ENCODE assay signal across 2 fruit fly cellular contexts in the genomic region with DNA sequence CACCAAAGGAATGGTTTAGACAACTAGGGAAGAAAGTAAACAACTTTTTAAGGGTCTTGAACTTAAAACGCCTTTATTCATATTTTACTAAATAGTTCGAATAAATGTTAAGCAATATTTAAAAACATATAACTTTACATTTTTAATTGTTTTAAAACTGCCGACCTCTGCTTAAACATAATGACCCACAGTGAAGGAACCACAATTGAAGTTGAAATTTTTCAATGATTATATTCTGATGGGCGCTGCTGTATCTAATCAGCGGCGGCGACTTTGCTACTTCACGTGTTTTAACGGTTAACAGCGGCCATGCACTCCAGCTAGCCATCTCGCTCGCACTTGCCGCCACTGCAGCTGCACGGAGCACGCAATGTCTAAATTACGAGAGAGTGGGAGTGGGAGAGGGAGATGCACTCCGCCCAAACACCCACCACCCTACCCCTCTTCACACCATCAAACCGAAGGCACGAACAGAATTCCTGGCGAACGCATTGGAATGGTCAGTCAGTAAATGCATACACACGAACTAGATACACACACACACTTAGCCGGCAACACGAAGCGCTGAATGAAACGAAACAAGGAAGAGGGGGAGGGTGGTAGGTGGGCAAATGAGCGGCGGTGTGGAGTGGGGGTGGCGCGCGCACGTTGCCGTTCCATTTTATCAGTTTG.
A peak's percentile ranks its signal among the peaks of the same experiment; 100 is the strongest.
TF ChIP-seq lines count a peak whose summit lies in the region.

No protein-coding gene starts in this region.

TF ChIP-seq in whole organism, embryonic, 481 proteins besides CTCF, POLR2A, EP300 and RAD21 (continued from another document and continues in another):
- TF ChIP-seq CG12219 (GFP tag; optimal IDR thresholded peaks at IDR 0.05; lab: Kevin White, UChicago) = peak; percentile 33
- TF ChIP-seq dpn (GFP tag; optimal IDR thresholded peaks at IDR 0.05; lab: Kevin White, UChicago) = peak; percentile 6 to 41
- peak; percentile 71 for TF ChIP-seq CG2712 (tag; optimal IDR thresholded peaks at IDR 0.05; lab: Kevin White, UChicago)
- peak; percentile 47 for TF ChIP-seq CG9727 (GFP tag; optimal IDR thresholded peaks at IDR 0.05; lab: Kevin White, UChicago)
- peak in 1 of 2 experiments; percentile 80 for TF ChIP-seq Hr51 (GFP tag; optimal IDR thresholded peaks at IDR 0.05; lab: Kevin White, UChicago)
- no peak for TF ChIP-seq luna (GFP tag; optimal IDR thresholded peaks at IDR 0.05; lab: Kevin White, UChicago)
- TF ChIP-seq CG13775 (GFP tag; optimal IDR thresholded peaks at IDR 0.05; lab: Kevin White, UChicago) = peak; percentile 40
- peak; percentile 36 for TF ChIP-seq ATbp (GFP tag; optimal IDR thresholded peaks at IDR 0.05; lab: Kevin White, UChicago)
- 0 out of 4 replicates have a peak, but pooled peaks have one; percentile 32 for TF ChIP-seq Gug (GFP tag; IDR thresholded peaks at IDR 0.05; lab: Robert Waterston, UW)
- TF ChIP-seq zen (tag; optimal IDR thresholded peaks at IDR 0.05; lab: Kevin White, UChicago) = peak; percentile 16
- no peak for TF ChIP-seq CG14667 (GFP tag; IDR thresholded peaks at IDR 0.05; lab: Robert Waterston, UW)
- peak; percentile 47 for TF ChIP-seq CG10267 (tag; optimal IDR thresholded peaks at IDR 0.05; lab: Kevin White, UChicago)
- peak; percentile 78 for TF ChIP-seq D19B (GFP tag; optimal IDR thresholded peaks at IDR 0.05; lab: Kevin White, UChicago)
- TF ChIP-seq CG12659 (GFP tag; optimal IDR thresholded peaks at IDR 0.05; lab: Kevin White, UChicago) = peak; percentile 63
- TF ChIP-seq tio (GFP tag; optimal IDR thresholded peaks at IDR 0.05; lab: Kevin White, UChicago) = peak; percentile 45
- peak; percentile 67 for TF ChIP-seq Fer3 (tag; optimal IDR thresholded peaks at IDR 0.05; lab: Kevin White, UChicago)
- no peak for TF ChIP-seq unc-4 (GFP tag; IDR thresholded peaks at IDR 0.05; lab: Robert Waterston, UW; ENCODE audit: partially characterized antibody)
- TF ChIP-seq CG11695 (GFP tag; IDR thresholded peaks at IDR 0.05; lab: Robert Waterston, UW) = peak; percentile 41; the same call in 1 of the 3 replicates
- TF ChIP-seq CG4820 (GFP tag; optimal IDR thresholded peaks at IDR 0.05; lab: Kevin White, UChicago) = peak; percentile 12
- TF ChIP-seq CG1602 (GFP tag; optimal IDR thresholded peaks at IDR 0.05; lab: Kevin White, UChicago) = peak; percentile 39
- peak; percentile 48 for TF ChIP-seq az2 (GFP tag; optimal IDR thresholded peaks at IDR 0.05; lab: Kevin White, UChicago)
- peak; percentile 81; the same call in 1 of the 2 replicates for TF ChIP-seq CG32767 (GFP tag; IDR thresholded peaks at IDR 0.05; lab: Robert Waterston, UW)
- 0 out of 3 replicates have a peak, but pooled peaks have one; percentile 29 for TF ChIP-seq knrl (GFP tag; IDR thresholded peaks at IDR 0.05; lab: Robert Waterston, UW; ENCODE audit: partially characterized antibody)
- peak; percentile 47; the same call in 1 of the 2 replicates for TF ChIP-seq wor (GFP tag; IDR thresholded peaks at IDR 0.05; lab: Robert Waterston, UW)
- peak; percentile 68 for TF ChIP-seq CG2120 (GFP tag; optimal IDR thresholded peaks at IDR 0.05; lab: Kevin White, UChicago)
- TF ChIP-seq Hmr (GFP tag; optimal IDR thresholded peaks at IDR 0.05; lab: Kevin White, UChicago) = peak; percentile 59
- peak; percentile 24 for TF ChIP-seq CG1603 (tag; optimal IDR thresholded peaks at IDR 0.05; lab: Kevin White, UChicago)
- TF ChIP-seq GATAe (GFP tag; conservative IDR thresholded peaks at IDR 0.05; lab: Robert Waterston, UW) = no peak
- peak; percentile 2 for TF ChIP-seq ems (GFP tag; optimal IDR thresholded peaks at IDR 0.05; lab: Kevin White, UChicago)
- TF ChIP-seq tap (tag; optimal IDR thresholded peaks at IDR 0.05; lab: Kevin White, UChicago) = peak; percentile 69
- TF ChIP-seq en (GFP tag; optimal IDR thresholded peaks at IDR 0.05; lab: Kevin White, UChicago) = no peak
- peak; percentile 56 for TF ChIP-seq vvl (GFP tag; IDR thresholded peaks at IDR 0.05; lab: Robert Waterston, UW)
- peak; percentile 28 for TF ChIP-seq salm (tag; optimal IDR thresholded peaks at IDR 0.05; lab: Kevin White, UChicago)
- TF ChIP-seq Neu2 (GFP tag; optimal IDR thresholded peaks at IDR 0.05; lab: Kevin White, UChicago; ENCODE audit: borderline replicate concordance) = no peak
- TF ChIP-seq CG11560 (tag; IDR thresholded peaks at IDR 0.05; lab: Robert Waterston, UW) = 0 out of 3 replicates have a peak, but pooled peaks have one; percentile 18
- TF ChIP-seq Oaz (GFP tag; IDR thresholded peaks at IDR 0.05; lab: Robert Waterston, UW) = 0 out of 2 replicates have a peak, but pooled peaks have one; percentile 29
- peak; percentile 78 for TF ChIP-seq cwo (GFP tag; optimal IDR thresholded peaks at IDR 0.05; lab: Kevin White, UChicago)
- no peak for TF ChIP-seq CG6854 (GFP tag; optimal IDR thresholded peaks at IDR 0.05; lab: Kevin White, UChicago)
- TF ChIP-seq gsb-n (tag; optimal IDR thresholded peaks at IDR 0.05; lab: Kevin White, UChicago) = peak; percentile 58
- TF ChIP-seq Dll (GFP tag; IDR thresholded peaks at IDR 0.05; lab: Robert Waterston, UW; ENCODE audit: partially characterized antibody) = no peak
- TF ChIP-seq CG15479 (GFP tag; optimal IDR thresholded peaks at IDR 0.05; lab: Kevin White, UChicago) = peak; percentile 78
- no peak for TF ChIP-seq ash1 (GFP tag; optimal IDR thresholded peaks at IDR 0.05; lab: Kevin White, UChicago)
- peak; percentile 41; the same call in 1 of the 2 replicates for TF ChIP-seq Ada2b (GFP tag; IDR thresholded peaks at IDR 0.05; lab: Robert Waterston, UW)
- peak; percentile 38 for TF ChIP-seq odd (GFP tag; optimal IDR thresholded peaks at IDR 0.05; lab: Kevin White, UChicago)
- TF ChIP-seq sr (GFP tag; IDR thresholded peaks at IDR 0.05; lab: Robert Waterston, UW) = no peak
- peak; percentile 39 for TF ChIP-seq fd3F (GFP tag; optimal IDR thresholded peaks at IDR 0.05; lab: Kevin White, UChicago)
- no peak for TF ChIP-seq fru (optimal IDR thresholded peaks at IDR 0.05; lab: Kevin White, UChicago)
- peak; percentile 39; the same call in 1 of the 2 replicates for TF ChIP-seq CG4730 (GFP tag; IDR thresholded peaks at IDR 0.05; lab: Robert Waterston, UW)
- TF ChIP-seq CG9932 (GFP tag; IDR thresholded peaks at IDR 0.05; lab: Robert Waterston, UW) = 0 out of 2 replicates have a peak, but pooled peaks have one; percentile 13
- no peak for TF ChIP-seq sima (GFP tag; optimal IDR thresholded peaks at IDR 0.05; lab: Kevin White, UChicago)
- no peak; the same call in 1 of the 2 replicates for TF ChIP-seq Bgb (GFP tag; IDR thresholded peaks at IDR 0.05; lab: Robert Waterston, UW; ENCODE audit: partially characterized antibody)
- peak; percentile 57 for TF ChIP-seq ind (GFP tag; optimal IDR thresholded peaks at IDR 0.05; lab: Kevin White, UChicago)
- peak; percentile 86 for TF ChIP-seq gem (tag; optimal IDR thresholded peaks at IDR 0.05; lab: Kevin White, UChicago)
- peak; percentile 8 for TF ChIP-seq CG10462 (GFP tag; optimal IDR thresholded peaks at IDR 0.05; lab: Kevin White, UChicago)
- peak; percentile 20; the same call in 1 of the 3 replicates for TF ChIP-seq CG34224 (GFP tag; IDR thresholded peaks at IDR 0.05; lab: Robert Waterston, UW; ENCODE audit: partially characterized antibody)
- TF ChIP-seq D19A (tag; optimal IDR thresholded peaks at IDR 0.05; lab: Kevin White, UChicago) = peak; percentile 96
- peak; percentile 27; the same call in 1 of the 2 replicates for TF ChIP-seq CG43689 (GFP tag; IDR thresholded peaks at IDR 0.05; lab: Robert Waterston, UW)

TF ChIP-seq in whole organism, prepupa, 60 proteins besides CTCF, POLR2A, EP300 and RAD21 (continued from another document):
- TF ChIP-seq Lpt (GFP tag; optimal IDR thresholded peaks at IDR 0.05; lab: Kevin White, UChicago) (no peak), fd85E (GFP tag; optimal IDR thresholded peaks at IDR 0.05; lab: Kevin White, UChicago) (no peak), Eip75B (GFP tag; optimal IDR thresholded peaks at IDR 0.05; lab: Kevin White, UChicago) (peak; percentile 4), CG9139 (GFP tag; optimal IDR thresholded peaks at IDR 0.05; lab: Kevin White, UChicago) (no peak), Hr39 (GFP tag; optimal IDR thresholded peaks at IDR 0.05; lab: Kevin White, UChicago) (peak; percentile 41), CG34406 (GFP tag; optimal IDR thresholded peaks at IDR 0.05; lab: Kevin White, UChicago) (peak; percentile 54), topi (GFP tag; optimal IDR thresholded peaks at IDR 0.05; lab: Kevin White, UChicago) (peak; percentile 65), CG6276 (GFP tag; optimal IDR thresholded peaks at IDR 0.05; lab: Kevin White, UChicago) (peak; percentile 61), Blimp-1 (GFP tag; optimal IDR thresholded peaks at IDR 0.05; lab: Kevin White, UChicago) (no peak), CG6854 (GFP tag; optimal IDR thresholded peaks at IDR 0.05; lab: Kevin White, UChicago) (no peak), fd59A (GFP tag; optimal IDR thresholded peaks at IDR 0.05; lab: Kevin White, UChicago) (peak; percentile 13)
